Worm (Caenorhabditis elegans) whole organism, mixed stage, embryonic: ENCODE data around the gene F26F4.8.
A peak's percentile ranks its signal among the peaks of the same experiment; 100 is the strongest.
"Not testable (repeated sequence)": the region's sequence is repeated elsewhere in the genome, so short reads cannot be mapped to it uniquely, and the experiment has no call there.

Experiments
- M03D4.4 ChIP-seq: sonication (generic microtip); optimal IDR thresholded peaks from 2 replicates; lab custom pipeline; 2017; ENCODE audit warnings: mild to moderate bottlenecking, missing genetic modification characterization, missing compliant biosample characterization
- bed-3 ChIP-seq: fragments of 200-800 bp; sonication (Bioruptor generic); optimal IDR thresholded peaks from 3 replicates; lab custom pipeline; 2018; ENCODE audit warnings: mild to moderate bottlenecking, missing genetic modification characterization, moderate library complexity, missing compliant biosample characterization
- blmp-1 ChIP-seq: fragments of 150-350 bp; optimal IDR thresholded peaks from 2 replicates; lab custom pipeline; 2014; ENCODE audit warnings: missing biosample characterization, missing genetic modification characterization
- ceh-39 ChIP-seq: fragments of 150-350 bp; optimal IDR thresholded peaks from 2 replicates; lab custom pipeline; 2014; ENCODE audit warnings: missing biosample characterization, missing genetic modification characterization
- ceh-43 ChIP-seq: fragments of 200-800 bp; sonication (Bioruptor generic); optimal IDR thresholded peaks from 2 replicates; lab custom pipeline; 2018; ENCODE audit warnings: mild to moderate bottlenecking, missing genetic modification characterization, moderate library complexity, missing compliant biosample characterization
- ces-1 ChIP-seq: fragments of 150-350 bp; optimal IDR thresholded peaks from 2 replicates; lab custom pipeline; 2014; ENCODE audit warnings: missing biosample characterization, missing genetic modification reagents, missing genetic modification characterization
- cnd-1 ChIP-seq: fragments of 200-800 bp; sonication (Bioruptor generic); optimal IDR thresholded peaks from 2 replicates; lab custom pipeline; 2018; ENCODE audit warnings: mild to moderate bottlenecking, missing genetic modification characterization, missing compliant biosample characterization
- elt-1 ChIP-seq: sonication (generic microtip); optimal IDR thresholded peaks from 2 replicates; lab custom pipeline; 2017; ENCODE audit warnings: missing genetic modification characterization, mild to moderate bottlenecking, missing compliant biosample characterization, antibody characterized with exemption, moderate library complexity, borderline replicate concordance; ENCODE audit not compliant: insufficient read depth
- elt-3 ChIP-seq: fragments of 150-350 bp; optimal IDR thresholded peaks from 2 replicates; lab custom pipeline; 2014; ENCODE audit warnings: missing biosample characterization, missing genetic modification characterization
- flh-1 ChIP-seq: fragments of 200-800 bp; sonication (Bioruptor generic); optimal IDR thresholded peaks from 2 replicates; lab custom pipeline; 2018; ENCODE audit warnings: mild to moderate bottlenecking, missing genetic modification characterization, moderate library complexity, missing compliant biosample characterization
- ham-2 ChIP-seq: fragments of 200-800 bp; sonication (Bioruptor generic); optimal IDR thresholded peaks from 2 replicates; lab custom pipeline; 2018; ENCODE audit warnings: mild to moderate bottlenecking, missing genetic modification characterization, missing compliant biosample characterization
- hlh-1 ChIP-seq: fragments of 150-350 bp; optimal IDR thresholded peaks from 2 replicates; lab custom pipeline; 2014; ENCODE audit warnings: missing biosample characterization, missing genetic modification reagents, missing genetic modification characterization
- lin-13 ChIP-seq: fragments of 150-350 bp; optimal IDR thresholded peaks from 2 replicates; lab custom pipeline; 2014; ENCODE audit warnings: missing biosample characterization, missing genetic modification characterization
- lin-32 ChIP-seq: fragments of 200-800 bp; sonication (Bioruptor generic); optimal IDR thresholded peaks from 2 replicates; lab custom pipeline; 2018; ENCODE audit warnings: mild to moderate bottlenecking, missing genetic modification characterization, missing compliant biosample characterization
- lsy-2 ChIP-seq: fragments of 150-350 bp; optimal IDR thresholded peaks from 2 replicates; lab custom pipeline; 2014; ENCODE audit warnings: missing biosample characterization, missing genetic modification characterization
- mab-5 ChIP-seq: fragments of 150-350 bp; optimal IDR thresholded peaks from 2 replicates; lab custom pipeline; 2014; ENCODE audit warnings: missing biosample characterization, missing genetic modification characterization
- mep-1 ChIP-seq: fragments of 150-350 bp; optimal IDR thresholded peaks from 2 replicates; lab custom pipeline; 2017; ENCODE audit warnings: missing biosample characterization, missing genetic modification reagents, missing genetic modification characterization, inconsistent platforms
- mls-2 ChIP-seq: sonication (generic microtip); optimal IDR thresholded peaks from 2 replicates; lab custom pipeline; 2016; ENCODE audit warnings: mild to moderate bottlenecking, missing genetic modification characterization, moderate library complexity, missing compliant biosample characterization
- nhr-12 ChIP-seq: fragments of 150-350 bp; optimal IDR thresholded peaks from 2 replicates; lab custom pipeline; 2014; ENCODE audit warnings: missing biosample characterization, missing genetic modification characterization
- nhr-2 ChIP-seq: fragments of 150-350 bp; optimal IDR thresholded peaks from 2 replicates; lab custom pipeline; 2014; ENCODE audit warnings: missing biosample characterization, missing genetic modification characterization
- nhr-237 ChIP-seq: fragments of 150-350 bp; optimal IDR thresholded peaks from 2 replicates; lab custom pipeline; 2014; ENCODE audit warnings: missing biosample characterization, missing genetic modification characterization
- nhr-28 ChIP-seq: fragments of 150-350 bp; optimal IDR thresholded peaks from 2 replicates; lab custom pipeline; 2014; ENCODE audit warnings: missing biosample characterization, missing genetic modification characterization
- nhr-76 ChIP-seq: sonication (generic microtip); optimal IDR thresholded peaks from 2 replicates; lab custom pipeline; 2017; ENCODE audit warnings: missing biosample characterization, missing genetic modification characterization
- pha-4 ChIP-seq: fragments of 150-350 bp; optimal IDR thresholded peaks from 2 replicates; lab custom pipeline; 2018; ENCODE audit warnings: missing biosample characterization, missing genetic modification reagents, missing genetic modification characterization
- sem-2 ChIP-seq: fragments of 200-800 bp; sonication (Bioruptor generic); optimal IDR thresholded peaks from 2 replicates; lab custom pipeline; 2018; ENCODE audit warnings: mild to moderate bottlenecking, missing genetic modification characterization, missing compliant biosample characterization
- snpc-4 ChIP-seq: fragments of 150-350 bp; optimal IDR thresholded peaks from 2 replicates; lab custom pipeline; 2014; ENCODE audit warnings: missing biosample characterization, missing genetic modification characterization
- sptf-1 ChIP-seq: sonication (generic microtip); optimal IDR thresholded peaks from 2 replicates; lab custom pipeline; 2017; ENCODE audit warnings: mild to moderate bottlenecking, missing genetic modification characterization, moderate library complexity, missing compliant biosample characterization
- tbx-8 ChIP-seq: fragments of 200-800 bp; sonication (Bioruptor generic); optimal IDR thresholded peaks from 2 replicates; lab custom pipeline; 2018; ENCODE audit warnings: mild to moderate bottlenecking, missing genetic modification characterization, moderate library complexity, missing compliant biosample characterization
- unc-39 ChIP-seq: fragments of 150-350 bp; optimal IDR thresholded peaks from 2 replicates; lab custom pipeline; 2014; ENCODE audit warnings: missing biosample characterization, missing genetic modification characterization
- unc-62 ChIP-seq: fragments of 150-350 bp; optimal IDR thresholded peaks from 2 replicates; lab custom pipeline; 2014; ENCODE audit warnings: missing biosample characterization, missing genetic modification reagents, missing genetic modification characterization
- zip-8 ChIP-seq: fragments of 150-350 bp; optimal IDR thresholded peaks from 2 replicates; lab custom pipeline; 2014; ENCODE audit warnings: missing biosample characterization, missing genetic modification characterization
- ztf-11 ChIP-seq: fragments of 150-350 bp; optimal IDR thresholded peaks from 2 replicates; lab custom pipeline; 2014; ENCODE audit warnings: missing biosample characterization, missing genetic modification characterization

The F26F4.8 gene

DNA sequence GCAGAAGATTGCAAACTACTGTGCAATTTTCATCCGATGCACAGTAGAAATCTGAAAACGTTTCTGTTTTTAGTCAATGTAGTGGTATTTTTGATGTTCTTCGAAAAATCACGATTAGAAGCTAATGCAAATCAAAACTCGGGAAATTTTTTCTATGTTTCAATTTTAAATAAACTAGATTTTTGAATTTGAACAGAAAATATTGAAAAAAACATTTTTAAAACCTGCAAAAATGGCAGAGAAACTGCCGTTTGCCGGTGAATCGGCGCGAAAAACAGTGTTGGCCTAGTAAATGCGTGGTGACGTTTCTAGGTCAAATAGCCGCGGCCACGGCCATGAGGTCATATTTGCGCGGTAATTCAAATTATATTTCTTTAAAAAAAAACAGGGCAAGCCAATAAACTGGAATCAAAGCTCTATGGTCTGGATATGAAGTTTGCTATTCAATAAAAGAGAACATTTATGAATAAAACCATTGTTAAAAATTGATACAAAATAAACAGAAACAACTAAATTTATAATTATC is 24.9 kb upstream of the F26F4.8 start, which contains the start of gene set-2:
Gene set-2 (minus strand): TSS at position 51 of the 526 bp plus-strand sequence.
- TF ChIP-seq bed-3 (GFP tag; lab: Kevin White, UChicago) (no peak), sptf-1 (tag; lab: Kevin White, UChicago) (peak; percentile 66), ces-1 (GFP tag; lab: Kevin White, UChicago) (peak; percentile 21), pha-4 (tag; lab: Kevin White, UChicago) (peak; percentile 9), cnd-1 (no peak), lsy-2 (tag; lab: Kevin White, UChicago) (peak; percentile 15), tbx-8 (GFP tag; lab: Kevin White, UChicago) (no peak)
- TF ChIP-seq, all 35 proteins: peak for 4

DNA sequence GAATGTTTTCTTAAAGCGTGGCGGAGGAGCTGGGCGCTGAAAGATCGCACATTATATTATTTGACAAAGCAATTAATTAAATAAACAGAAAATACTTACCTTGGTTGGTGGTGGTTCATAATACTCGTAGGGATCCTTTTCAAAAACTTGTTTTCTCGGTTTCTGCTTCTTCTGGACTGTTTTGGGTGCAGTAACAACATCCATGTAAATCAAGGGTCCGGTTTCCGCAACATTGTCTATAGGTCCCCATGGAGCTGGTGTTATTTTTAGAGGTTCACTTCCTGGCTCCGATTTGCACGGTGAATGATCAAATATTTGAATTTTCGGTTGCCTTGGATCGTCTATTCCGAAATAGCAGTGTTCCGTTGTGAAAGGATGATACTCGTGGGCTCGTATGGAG is 18.9 kb upstream of the F26F4.8 start:
- TF ChIP-seq ceh-39 (tag; lab: Kevin White, UChicago) (no peak), flh-1 (no peak), mep-1 (no peak)

DNA sequence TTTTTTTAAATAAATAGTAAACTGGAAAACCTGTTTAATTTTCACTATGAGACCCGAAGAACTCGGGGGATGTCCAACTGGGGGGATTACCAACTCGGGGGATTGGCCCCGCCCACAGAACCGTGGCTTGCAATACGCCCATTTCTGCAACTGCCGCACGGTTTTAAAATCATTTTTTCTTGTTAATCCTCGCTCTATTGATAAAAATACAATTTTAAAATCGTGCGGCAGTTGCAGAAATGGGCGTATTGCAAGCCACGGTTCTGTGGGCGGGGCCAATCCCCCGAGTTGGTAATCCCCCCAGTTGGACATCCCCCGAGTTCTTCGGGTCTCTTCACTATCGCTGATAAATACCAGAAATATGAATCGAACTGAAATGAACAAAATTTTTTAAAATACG is 16.7 kb upstream of the F26F4.8 start, which contains the start of gene mmab-1:
Gene mmab-1 (minus strand): TSS at position 95 of the 400 bp plus-strand sequence.
- TF ChIP-seq blmp-1 (tag; lab: Kevin White, UChicago); tbx-8 (GFP tag; lab: Kevin White, UChicago); M03D4.4 (tag; lab: Kevin White, UChicago): not testable (repeated sequence)

DNA sequence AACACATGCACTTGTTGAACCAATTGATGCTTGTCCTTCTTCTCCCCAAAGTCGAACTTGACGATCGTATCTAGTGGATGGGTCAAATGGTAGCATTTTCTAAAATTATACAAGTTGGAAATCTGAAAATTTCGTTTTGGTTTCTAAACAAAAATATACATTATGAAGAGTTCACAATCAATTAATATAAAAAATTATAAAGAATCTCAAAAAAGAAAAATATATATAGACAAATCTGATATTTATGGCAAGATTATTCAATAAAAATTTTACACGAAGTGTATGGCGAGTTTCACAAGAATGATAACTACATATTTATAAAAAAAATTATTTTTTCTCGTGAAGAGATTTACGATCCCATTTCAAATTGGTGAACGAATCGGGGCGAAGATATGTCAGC is 14.9 kb upstream of the F26F4.8 start, which contains the start of gene ula-1:
Gene ula-1 (minus strand): TSS at position 101 of the 400 bp plus-strand sequence.
- TF ChIP-seq ztf-11 (tag; lab: Kevin White, UChicago) (no peak), sem-2 (no peak), ceh-43 (no peak), cnd-1 (no peak), tbx-8 (GFP tag; lab: Kevin White, UChicago) (no peak), lin-13 (tag; lab: Kevin White, UChicago) (no peak), pha-4 (tag; lab: Kevin White, UChicago) (no peak), hlh-1 (tag; lab: Kevin White, UChicago) (no peak), nhr-237 (no peak), nhr-76 (no peak), nhr-28 (tag; lab: Kevin White, UChicago) (no peak), blmp-1 (tag; lab: Kevin White, UChicago) (no peak), lsy-2 (tag; lab: Kevin White, UChicago) (no peak), zip-8 (no peak), elt-3 (tag; lab: Kevin White, UChicago) (no peak), unc-62 (GFP tag; lab: Kevin White, UChicago) (no peak), mab-5 (tag; lab: Kevin White, UChicago) (no peak)

DNA sequence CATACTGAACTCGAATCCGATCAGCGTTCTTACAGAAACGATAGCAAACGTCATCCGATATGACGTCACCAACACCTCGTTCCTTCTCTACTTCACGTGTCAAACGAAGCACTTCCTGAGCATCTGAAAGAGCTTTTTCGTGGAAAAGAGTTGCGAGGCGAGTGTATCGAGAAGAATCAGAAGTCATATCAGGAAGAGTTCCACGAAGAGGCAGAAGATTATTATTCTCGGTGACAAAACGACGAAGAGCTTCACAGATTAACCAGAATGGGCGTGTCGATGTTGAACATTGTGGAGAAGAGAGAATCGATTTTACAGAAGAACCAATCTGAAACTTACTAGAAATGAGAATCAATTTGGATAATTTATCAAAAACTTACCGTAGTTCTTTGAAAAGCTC is 13.6 kb upstream of the F26F4.8 start:
- TF ChIP-seq lin-32 (GFP tag; lab: Kevin White, UChicago): no peak
- no peak for TF ChIP-seq flh-1
- TF ChIP-seq cnd-1: no peak
- no peak for TF ChIP-seq elt-1
- no peak for TF ChIP-seq unc-39 (tag; lab: Kevin White, UChicago)
- no peak for TF ChIP-seq mls-2 (tag; lab: Kevin White, UChicago)
- no peak for TF ChIP-seq mep-1
- no peak for TF ChIP-seq pha-4 (tag; lab: Kevin White, UChicago)
- TF ChIP-seq ces-1 (GFP tag; lab: Kevin White, UChicago): no peak
- no peak for TF ChIP-seq nhr-237
- TF ChIP-seq tbx-8 (GFP tag; lab: Kevin White, UChicago): no peak
- TF ChIP-seq blmp-1 (tag; lab: Kevin White, UChicago): no peak
- no peak for TF ChIP-seq snpc-4 (tag; lab: Kevin White, UChicago)
- TF ChIP-seq sptf-1 (tag; lab: Kevin White, UChicago): no peak
- no peak for TF ChIP-seq nhr-12 (tag; lab: Kevin White, UChicago)
- no peak for TF ChIP-seq lin-13 (tag; lab: Kevin White, UChicago)
- no peak for TF ChIP-seq ham-2 (GFP tag; lab: Kevin White, UChicago)
- TF ChIP-seq hlh-1 (tag; lab: Kevin White, UChicago): no peak
- TF ChIP-seq nhr-2 (tag; lab: Kevin White, UChicago): no peak
- TF ChIP-seq ceh-43: no peak
